Fruit fly (Drosophila melanogaster): ENCODE results near the gene eIF3g1.

The eIF3g1 gene

dm6 chrX:2619651-2620050, 9.5 kb upstream of the eIF3g1 start, which contains the start of the genes Tsp3A and Seipin (continued):
- peak; percentile 56 for TF ChIP-seq CG14710 (tag; optimal IDR thresholded peaks at IDR 0.05)
- TF ChIP-seq shn (GFP tag; optimal IDR thresholded peaks at IDR 0.05): peak; percentile 74
- TF ChIP-seq ind (GFP tag; optimal IDR thresholded peaks at IDR 0.05): peak; percentile 86
- TF ChIP-seq CG17328 (GFP tag; IDR thresholded peaks at IDR 0.05): peak; percentile 83
- TF ChIP-seq Ravus (GFP tag; IDR thresholded peaks at IDR 0.05): peak; percentile 41
- TF ChIP-seq bcd (GFP tag; optimal IDR thresholded peaks at IDR 0.05): peak; percentile 87
- peak; percentile 80 for TF ChIP-seq Hand (GFP tag; optimal IDR thresholded peaks at IDR 0.05)
- TF ChIP-seq CG13424 (tag; optimal IDR thresholded peaks at IDR 0.05): peak; percentile 81
- TF ChIP-seq CG2116 (GFP tag; optimal IDR thresholded peaks at IDR 0.05): peak; percentile 54
- TF ChIP-seq CG11398 (GFP tag; optimal IDR thresholded peaks at IDR 0.05): peak; percentile 69
- peak; percentile 63 for TF ChIP-seq CG34224 (GFP tag; IDR thresholded peaks at IDR 0.05; ENCODE audit: partially characterized antibody)
- TF ChIP-seq CG1024 (GFP tag; IDR thresholded peaks at IDR 0.05): peak; percentile 77
- TF ChIP-seq sr (GFP tag; IDR thresholded peaks at IDR 0.05): peak; percentile 55; the same call in 2 of the 3 replicates
- TF ChIP-seq Hey (tag; optimal IDR thresholded peaks at IDR 0.05): peak; percentile 44
- TF ChIP-seq Oaz (GFP tag; IDR thresholded peaks at IDR 0.05): peak; percentile 76
- peak; percentile 89 for TF ChIP-seq BtbVII (GFP tag; optimal IDR thresholded peaks at IDR 0.05)
- TF ChIP-seq jigr1 (GFP tag; IDR thresholded peaks at IDR 0.05): 0 out of 3 replicates have a peak, but pooled peaks have one; percentile 32
- peak; percentile 43; the same call in 2 of the 3 replicates for TF ChIP-seq CG7963 (GFP tag; IDR thresholded peaks at IDR 0.05; ENCODE audit: partially characterized antibody)
- no peak; the same call in 2 of the 3 replicates for TF ChIP-seq hb (GFP tag; IDR thresholded peaks at IDR 0.05; ENCODE audit: partially characterized antibody)
- no peak for TF ChIP-seq CG7745 (tag; optimal IDR thresholded peaks at IDR 0.05)
- peak; percentile 60 for TF ChIP-seq CG8089 (GFP tag; optimal IDR thresholded peaks at IDR 0.05)
- TF ChIP-seq Lhr (GFP tag; optimal IDR thresholded peaks at IDR 0.05): peak; percentile 37
- peak; percentile 33 for TF ChIP-seq CG14965 (GFP tag; optimal IDR thresholded peaks at IDR 0.05; ENCODE audit: borderline replicate concordance)
- peak; percentile 82 for TF ChIP-seq CHES-1-like (GFP tag; optimal IDR thresholded peaks at IDR 0.05)
- peak; percentile 66 for TF ChIP-seq kay (GFP tag; optimal IDR thresholded peaks at IDR 0.05)
- TF ChIP-seq CG16863 (GFP tag; optimal IDR thresholded peaks at IDR 0.05): peak; percentile 66
- TF ChIP-seq peb (GFP tag; IDR thresholded peaks at IDR 0.05): peak; percentile 59; the same call in 1 of the 2 replicates
- peak; percentile 51; the same call in 1 of the 2 replicates for TF ChIP-seq CG10959 (GFP tag; IDR thresholded peaks at IDR 0.05)
- peak; percentile 80; the same call in 2 of the 3 replicates for TF ChIP-seq CG6175 (GFP tag; IDR thresholded peaks at IDR 0.05)
- peak; percentile 83 for TF ChIP-seq org-1 (GFP tag; optimal IDR thresholded peaks at IDR 0.05)
- TF ChIP-seq chn (GFP tag; optimal IDR thresholded peaks at IDR 0.05): peak; percentile 62
- no peak for TF ChIP-seq eve (GFP tag; optimal IDR thresholded peaks at IDR 0.05)
- peak; percentile 22; the same call in 1 of the 2 replicates for TF ChIP-seq dimm (GFP tag; IDR thresholded peaks at IDR 0.05)
- TF ChIP-seq CG2120 (GFP tag; optimal IDR thresholded peaks at IDR 0.05): peak; percentile 94
- peak; percentile 87 for TF ChIP-seq Dip3 (GFP tag; optimal IDR thresholded peaks at IDR 0.05)
- no peak for TF ChIP-seq D19A (tag; optimal IDR thresholded peaks at IDR 0.05)
- TF ChIP-seq CG9817 (tag; optimal IDR thresholded peaks at IDR 0.05): peak; percentile 70
- TF ChIP-seq nau (GFP tag; optimal IDR thresholded peaks at IDR 0.05): no peak
- TF ChIP-seq Rfx (GFP tag; IDR thresholded peaks at IDR 0.05): peak; percentile 96
- TF ChIP-seq vvl (GFP tag; IDR thresholded peaks at IDR 0.05): peak; percentile 94
- no peak for TF ChIP-seq usp (GFP tag; optimal IDR thresholded peaks at IDR 0.05)
- no peak for TF ChIP-seq pfk (GFP tag; optimal IDR thresholded peaks at IDR 0.05)
- peak; percentile 68 for TF ChIP-seq Bteb2 (GFP tag; optimal IDR thresholded peaks at IDR 0.05)
- peak; percentile 66 for TF ChIP-seq tx (GFP tag; optimal IDR thresholded peaks at IDR 0.05)
- peak; percentile 9 for TF ChIP-seq TFAM (GFP tag; optimal IDR thresholded peaks at IDR 0.05)
- peak; percentile 78 for TF ChIP-seq Oli (tag; optimal IDR thresholded peaks at IDR 0.05)
- peak; percentile 65 for TF ChIP-seq Scr (GFP tag; IDR thresholded peaks at IDR 0.05; ENCODE audit: partially characterized antibody)
- TF ChIP-seq CG14860 (GFP tag; IDR thresholded peaks at IDR 0.05; ENCODE audit: partially characterized antibody): no peak
- peak; percentile 54 for TF ChIP-seq CG17802 (tag; optimal IDR thresholded peaks at IDR 0.05)
- peak; percentile 70 for TF ChIP-seq Deaf1 (tag; optimal IDR thresholded peaks at IDR 0.05)
